Fruit fly (Drosophila melanogaster) whole organism, embryonic: Measurements from ENCODE around the gene Wee1.

Experiments used
- CG10209 ChIP-seq: fragments of 200-800 bp; sonication (Bioruptor generic); optimal IDR thresholded peaks from 3 replicates; lab custom pipeline; 2017; ENCODE audit warnings: missing biosample characterization, mild to moderate bottlenecking, missing genetic modification characterization, missing genetic modification reagents
- CG10274 ChIP-seq: fragments of 200-800 bp; sonication (Bioruptor generic); optimal IDR thresholded peaks from 3 replicates; lab custom pipeline; 2017; ENCODE audit warnings: missing biosample characterization, mild to moderate bottlenecking, missing genetic modification characterization
- CG10462 ChIP-seq: fragments of 200-800 bp; sonication (Bioruptor generic); optimal IDR thresholded peaks from 2 replicates; lab custom pipeline; 2016; ENCODE audit warnings: missing biosample characterization, missing genetic modification characterization
- CG10543 ChIP-seq: fragments of 200-800 bp; sonication (Bioruptor generic); optimal IDR thresholded peaks from 3 replicates; lab custom pipeline; 2017; ENCODE audit warnings: missing biosample characterization, mild to moderate bottlenecking, missing genetic modification characterization, moderate library complexity
- CG10979 ChIP-seq: fragments of 200-800 bp; sonication (Bioruptor generic); optimal IDR thresholded peaks from 2 replicates; lab custom pipeline; 2018; ENCODE audit warnings: missing biosample characterization, mild to moderate bottlenecking, missing genetic modification characterization, moderate library complexity
- CG11504 ChIP-seq: fragments of 200-800 bp; sonication (Bioruptor generic); optimal IDR thresholded peaks from 3 replicates; lab custom pipeline; 2019; ENCODE audit warnings: missing biosample characterization, mild to moderate bottlenecking, missing genetic modification characterization, moderate library complexity
- CG14860 ChIP-seq: fragments of 200-800 bp; sonication (Bioruptor generic); IDR thresholded peaks from 3 replicates; pipeline ENCODE4 v1.3.6; 2022; ENCODE audit warnings: missing biosample characterization, missing genetic modification characterization; ENCODE audit not compliant: partially characterized antibody
- CG14965 ChIP-seq: fragments of 200-800 bp; sonication (Bioruptor generic); optimal IDR thresholded peaks from 2 replicates; lab custom pipeline; 2016; ENCODE audit warnings: missing biosample characterization, missing genetic modification characterization, borderline replicate concordance
- CG15073 ChIP-seq: fragments of 200-800 bp; sonication (Bioruptor generic); optimal IDR thresholded peaks from 2 replicates; lab custom pipeline; 2016; ENCODE audit warnings: missing biosample characterization, missing genetic modification characterization
- CG15696 ChIP-seq: fragments of 200-800 bp; sonication (Bioruptor generic); optimal IDR thresholded peaks from 2 replicates; lab custom pipeline; 2019; ENCODE audit warnings: missing biosample characterization, mild to moderate bottlenecking, missing genetic modification characterization, moderate library complexity
- CG17359 ChIP-seq: fragments of 200-800 bp; sonication (Bioruptor generic); optimal IDR thresholded peaks from 3 replicates; lab custom pipeline; 2018; ENCODE audit warnings: missing biosample characterization, mild to moderate bottlenecking, missing genetic modification characterization, moderate library complexity
- CG18011 ChIP-seq: fragments of 200-800 bp; sonication (Bioruptor generic); optimal IDR thresholded peaks from 2 replicates; lab custom pipeline; 2017; ENCODE audit warnings: missing biosample characterization, missing genetic modification characterization, mild to moderate bottlenecking, moderate library complexity, missing genotype
- CG1832 ChIP-seq: fragments of 200-800 bp; sonication (Bioruptor generic); optimal IDR thresholded peaks from 2 replicates; lab custom pipeline; 2017; ENCODE audit warnings: missing biosample characterization, mild to moderate bottlenecking, missing genetic modification characterization, inconsistent platforms
- CG30020 ChIP-seq: fragments of 200-800 bp; optimal IDR thresholded peaks from 2 replicates; lab custom pipeline; 2019; ENCODE audit warnings: missing biosample characterization, mild to moderate bottlenecking, missing genetic modification characterization, moderate library complexity
- CG3163 ChIP-seq: fragments of 200-800 bp; sonication (Bioruptor generic); optimal IDR thresholded peaks from 3 replicates; lab custom pipeline; 2016; ENCODE audit warnings: missing biosample characterization, missing genetic modification characterization
- CG34422 ChIP-seq: fragments of 200-800 bp; sonication (Bioruptor generic); IDR thresholded peaks from 3 replicates; pipeline ENCODE4 v1.3.6; 2022; ENCODE audit warnings: missing biosample characterization, missing genetic modification characterization
- CG42726 ChIP-seq: fragments of 200-800 bp; sonication (Bioruptor generic); IDR thresholded peaks from 2 replicates; pipeline ENCODE4 v1.3.6; 2022; ENCODE audit warnings: missing biosample characterization, missing genetic modification characterization; ENCODE audit not compliant: partially characterized antibody
- CG6689 ChIP-seq: fragments of 200-800 bp; sonication (Bioruptor generic); IDR thresholded peaks from 2 replicates; pipeline ENCODE4 v1.3.6; 2022; ENCODE audit warnings: missing biosample characterization, missing genetic modification characterization
- CG9817 ChIP-seq: fragments of 200-800 bp; sonication (Bioruptor generic); optimal IDR thresholded peaks from 2 replicates; lab custom pipeline; 2018; ENCODE audit warnings: missing biosample characterization, mild to moderate bottlenecking, missing genetic modification characterization, moderate library complexity
- CG9932 ChIP-seq: fragments of 200-800 bp; sonication (Bioruptor generic); IDR thresholded peaks from 2 replicates; pipeline ENCODE4 v1.3.6; 2022; ENCODE audit warnings: missing biosample characterization, missing genetic modification characterization
- D ChIP-seq, 2 experiments: fragments of 200-800 bp in 1 of 2; fragments of >200 bp in 1 of 2; sonication (Bioruptor generic) in 1 of 2; optimal IDR thresholded peaks; 2 replicates in 1 of 2; 3 replicates in 1 of 2; lab custom pipeline; 2017; ENCODE audit warnings: mild to moderate bottlenecking in 1 of 2, missing biosample characterization in 1 of 2, missing genetic modification characterization in 1 of 2, missing genetic modification reagents in 1 of 2
- Fer1 ChIP-seq: fragments of 200-800 bp; sonication (Bioruptor generic); optimal IDR thresholded peaks from 2 replicates; lab custom pipeline; 2017; ENCODE audit warnings: missing biosample characterization, mild to moderate bottlenecking, missing genetic modification characterization
- Hey ChIP-seq: fragments of 200-800 bp; sonication (Bioruptor generic); optimal IDR thresholded peaks from 3 replicates; lab custom pipeline; 2018; ENCODE audit warnings: missing biosample characterization, mild to moderate bottlenecking, missing genetic modification characterization
- NC2β ChIP-seq: fragments of 200-800 bp; sonication (Bioruptor generic); optimal IDR thresholded peaks from 2 replicates; lab custom pipeline; 2016; ENCODE audit warnings: missing biosample characterization, missing genetic modification characterization
- Oaz ChIP-seq: fragments of 200-800 bp; sonication (Bioruptor generic); IDR thresholded peaks from 2 replicates; pipeline ENCODE4 v1.3.6; 2022; ENCODE audit warnings: missing biosample characterization, missing genetic modification characterization
- Side ChIP-seq: fragments of 200-800 bp; sonication (Bioruptor generic); optimal IDR thresholded peaks from 2 replicates; lab custom pipeline; 2016; ENCODE audit warnings: missing biosample characterization, missing genetic modification characterization
- Sox102F ChIP-seq: fragments of 200-800 bp; sonication (Bioruptor generic); optimal IDR thresholded peaks from 2 replicates; lab custom pipeline; 2018; ENCODE audit warnings: missing biosample characterization, mild to moderate bottlenecking, missing genetic modification characterization, moderate library complexity
- Spps ChIP-seq: fragments of 200-800 bp; sonication (Bioruptor generic); optimal IDR thresholded peaks from 2 replicates; lab custom pipeline; 2018; ENCODE audit warnings: missing biosample characterization, mild to moderate bottlenecking, missing genetic modification characterization
- al ChIP-seq: fragments of 200-800 bp; sonication (Bioruptor generic); IDR thresholded peaks from 2 replicates; pipeline ENCODE4 v1.3.6; 2022; ENCODE audit warnings: missing biosample characterization, missing genetic modification characterization
- aop ChIP-seq: fragments of 200-800 bp; sonication (Bioruptor generic); IDR thresholded peaks from 2 replicates; pipeline ENCODE4 v1.3.6; 2022; ENCODE audit warnings: missing biosample characterization, missing genetic modification characterization
- bab2 ChIP-seq: fragments of 200-800 bp; sonication (Bioruptor generic); optimal IDR thresholded peaks from 2 replicates; lab custom pipeline; 2016; ENCODE audit warnings: missing biosample characterization, missing genetic modification characterization
- cato ChIP-seq: fragments of 200-800 bp; sonication (Bioruptor generic); optimal IDR thresholded peaks from 2 replicates; lab custom pipeline; 2016; ENCODE audit warnings: missing biosample characterization, missing genetic modification characterization, borderline replicate concordance
- dan ChIP-seq: fragments of 200-800 bp; sonication (Bioruptor generic); IDR thresholded peaks from 2 replicates; pipeline ENCODE4 v1.3.6; 2022; ENCODE audit warnings: missing biosample characterization, missing genetic modification characterization
- gem ChIP-seq: fragments of 200-800 bp; sonication (Bioruptor generic); optimal IDR thresholded peaks from 2 replicates; lab custom pipeline; 2019; ENCODE audit warnings: missing biosample characterization, mild to moderate bottlenecking, missing genetic modification characterization, moderate library complexity
- gt ChIP-seq: fragments of 200-800 bp; sonication (Bioruptor generic); IDR thresholded peaks from 2 replicates; pipeline ENCODE4 v1.3.6; 2022; ENCODE audit warnings: missing biosample characterization, missing genetic modification characterization
- lab ChIP-seq: fragments of 200-800 bp; sonication (Bioruptor generic); optimal IDR thresholded peaks from 3 replicates; lab custom pipeline; 2017; ENCODE audit warnings: missing biosample characterization, missing genetic modification characterization, mild to moderate bottlenecking, moderate library complexity, missing genetic modification reagents
- mam ChIP-seq: fragments of 200-800 bp; sonication (Bioruptor generic); optimal IDR thresholded peaks from 3 replicates; lab custom pipeline; 2016; ENCODE audit warnings: missing biosample characterization, missing genetic modification characterization
- phol ChIP-seq: fragments of 200-800 bp; sonication (Bioruptor generic); optimal IDR thresholded peaks from 3 replicates; lab custom pipeline; 2018; ENCODE audit warnings: missing biosample characterization, mild to moderate bottlenecking, missing genetic modification characterization, moderate library complexity
- pum ChIP-seq: fragments of 200-800 bp; sonication (Bioruptor generic); optimal IDR thresholded peaks from 2 replicates; lab custom pipeline; 2016; ENCODE audit warnings: missing biosample characterization, missing genetic modification characterization
- pzg ChIP-seq: fragments of 200-800 bp; sonication (Bioruptor generic); optimal IDR thresholded peaks from 3 replicates; lab custom pipeline; 2018; ENCODE audit warnings: missing biosample characterization, mild to moderate bottlenecking, missing genetic modification characterization, moderate library complexity
- sens ChIP-seq: fragments of 200-800 bp; sonication (Bioruptor generic); peaks from one replicate; lab custom pipeline; 2016; ENCODE audit warnings: missing biosample characterization, missing genetic modification characterization
- sim ChIP-seq: fragments of 200-800 bp; sonication (Bioruptor generic); IDR thresholded peaks from 2 replicates; pipeline ENCODE4 v1.3.6; 2022; ENCODE audit warnings: missing biosample characterization, missing genetic modification characterization
- sima ChIP-seq: fragments of 200-800 bp; sonication (Bioruptor generic); optimal IDR thresholded peaks from 2 replicates; lab custom pipeline; 2016; ENCODE audit warnings: missing biosample characterization, missing genetic modification characterization
- slbo ChIP-seq: fragments of 200-800 bp; sonication (Bioruptor generic); IDR thresholded peaks from 2 replicates; pipeline ENCODE4 v1.3.6; 2022; ENCODE audit warnings: missing biosample characterization, missing genetic modification characterization
- tll ChIP-seq, 2 experiments: fragments of 200-800 bp in 1 of 2; fragments of >200 bp in 1 of 2; sonication (Bioruptor generic) in 1 of 2; optimal IDR thresholded peaks; 2 replicates each; lab custom pipeline; 2017 to 2019; ENCODE audit warnings: missing biosample characterization in 2 of 2, missing genetic modification characterization in 2 of 2, mild to moderate bottlenecking in 1 of 2, moderate library complexity in 1 of 2
- unpg ChIP-seq: fragments of 200-800 bp; sonication (Bioruptor generic); optimal IDR thresholded peaks from 3 replicates; lab custom pipeline; 2018; ENCODE audit warnings: missing biosample characterization, mild to moderate bottlenecking, missing genetic modification characterization, moderate library complexity
- z ChIP-seq: fragments of 200-800 bp; sonication (Bioruptor generic); IDR thresholded peaks from 3 replicates; pipeline ENCODE4 v1.3.6; 2022; ENCODE audit warnings: missing biosample characterization, missing genetic modification characterization
- zen2 ChIP-seq: fragments of 200-800 bp; sonication (Bioruptor generic); IDR thresholded peaks from 3 replicates; pipeline ENCODE4 v1.3.6; 2022; ENCODE audit warnings: missing biosample characterization, missing genetic modification characterization; ENCODE audit not compliant: partially characterized antibody

The Wee1 gene

DNA sequence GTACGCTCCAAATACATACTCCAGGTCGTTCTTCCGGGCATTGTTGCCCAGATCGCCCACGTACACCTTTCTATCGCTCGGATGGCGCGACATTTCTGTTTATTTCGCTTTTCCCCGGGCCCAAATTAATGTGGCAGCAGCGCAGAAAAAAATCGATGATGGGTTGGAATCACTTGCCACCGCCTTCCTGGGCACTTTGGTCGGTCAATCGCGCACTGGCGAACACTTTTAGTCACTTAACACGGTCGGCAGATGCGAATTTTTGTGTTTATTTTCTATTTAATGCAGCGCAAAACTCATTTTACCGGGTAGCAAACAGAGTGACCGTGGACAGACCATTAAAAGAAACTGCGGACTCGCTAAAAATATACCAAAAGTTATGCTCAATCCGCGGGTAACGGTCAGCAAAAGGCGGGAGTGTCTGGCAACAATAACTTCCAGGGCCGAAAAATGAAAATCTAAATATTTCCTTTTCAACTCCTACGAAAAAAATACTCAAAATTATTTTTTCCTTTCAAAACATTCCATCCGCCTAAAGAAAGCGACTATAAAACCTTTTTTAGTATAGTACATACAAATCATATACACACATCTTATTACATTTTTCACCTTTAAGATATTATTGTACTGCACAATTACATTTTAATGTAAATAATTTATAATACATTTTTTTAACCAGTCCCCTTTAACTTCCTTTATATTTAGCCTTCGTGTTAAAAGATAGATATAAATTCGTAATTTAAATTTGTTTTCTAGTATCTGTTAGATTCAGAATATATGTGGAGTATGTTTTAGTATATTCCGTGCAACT, 6.1 kb upstream of the Wee1 start, which contains the start of gene x16 (continued):
- TF ChIP-seq sim (GFP tag; lab: Robert Waterston, UW) (no peak), cato (no peak), CG17359 (tag; lab: Kevin White, UChicago) (no peak), CG10209 (GFP tag; lab: Kevin White, UChicago) (no peak), CG15696 (no peak), pum (GFP tag; lab: Kevin White, UChicago) (no peak), gem (tag; lab: Kevin White, UChicago) (peak; percentile 15), CG1832 (GFP tag; lab: Kevin White, UChicago) (no peak), D (optimal IDR thresholded peaks at IDR 0.05; lab: Kevin White, UChicago) (no peak), D (GFP tag; optimal IDR thresholded peaks at IDR 0.05; lab: Kevin White, UChicago) (no peak), tll (GFP tag; optimal IDR thresholded peaks at IDR 0.05; lab: Kevin White, UChicago) (no peak), sima (no peak), NC2β (GFP tag; lab: Kevin White, UChicago) (no peak), dan (no peak), mam (no peak), Sox102F (no peak), CG30020 (tag; lab: Kevin White, UChicago) (no peak), aop (no peak), z (GFP tag; lab: Robert Waterston, UW) (no peak), sens (GFP tag; lab: Kevin White, UChicago) (no peak), al (GFP tag; lab: Robert Waterston, UW) (no peak), Fer1 (no peak), Spps (tag; lab: Kevin White, UChicago) (no peak), Side (GFP tag; lab: Kevin White, UChicago) (no peak), CG18011 (GFP tag; lab: Kevin White, UChicago) (no peak), CG10979 (no peak), CG11504 (peak; percentile 35), CG9932 (GFP tag; lab: Robert Waterston, UW) (peak; percentile 37; the same call in 1 of the 2 replicates), phol (tag; lab: Kevin White, UChicago) (no peak), bab2 (GFP tag; lab: Kevin White, UChicago) (no peak), CG34422 (0 out of 3 replicates have a peak, but pooled peaks have one; percentile 12), CG10274 (no peak), gt (GFP tag; lab: Robert Waterston, UW) (no peak), pzg (GFP tag; lab: Kevin White, UChicago) (peak; percentile 56), CG14860 (no peak), CG42726 (GFP tag; lab: Robert Waterston, UW) (no peak), zen2 (no peak), CG9817 (tag; lab: Kevin White, UChicago) (no peak), CG6689 (no peak), lab (GFP tag; lab: Kevin White, UChicago) (no peak), Oaz (no peak), CG14965 (no peak), unpg (GFP tag; lab: Kevin White, UChicago) (no peak), CG3163 (GFP tag; lab: Kevin White, UChicago) (no peak), CG10462 (GFP tag; lab: Kevin White, UChicago) (no peak), Hey (tag; lab: Kevin White, UChicago) (no peak), CG10543 (GFP tag; lab: Kevin White, UChicago) (no peak), CG15073 (GFP tag; lab: Kevin White, UChicago) (no peak), slbo (peak; percentile 39; the same call in 1 of the 2 replicates)
